ENCODE assay signal across 5 fruit fly cellular contexts in genomic region chr3L:17625574-17626128, dm6.
A peak's percentile ranks its signal among the peaks of the same experiment; 100 is the strongest.
TF ChIP-seq lines count a peak whose summit lies in the region.

No protein-coding gene starts in this region.

- no peak for TF ChIP-seq CTCF in whole organism, embryonic (GFP tag; optimal IDR thresholded peaks at IDR 0.05; lab: Kevin White, UChicago)

TF ChIP-seq in whole organism, adult, 20 proteins besides CTCF, POLR2A, EP300 and RAD21:
- TF ChIP-seq kay (GFP tag; lab: Kevin White, UChicago; ENCODE audit: borderline replicate concordance) (peak; percentile 70), CG14711 (tag; optimal IDR thresholded peaks at IDR 0.05; lab: Kevin White, UChicago) (no peak), CG5204 (GFP tag; optimal IDR thresholded peaks at IDR 0.05; lab: Kevin White, UChicago) (no peak), CG7045 (GFP tag; optimal IDR thresholded peaks at IDR 0.05; lab: Kevin White, UChicago) (no peak), pad (GFP tag; optimal IDR thresholded peaks at IDR 0.05; lab: Kevin White, UChicago) (no peak), cnc (optimal IDR thresholded peaks at IDR 0.05; lab: Kevin White, UChicago) (no peak)
TF ChIP-seq in whole organism, adult: peak in this region for 1.

TF ChIP-seq in whole organism, embryonic, 481 proteins besides CTCF, POLR2A, EP300 and RAD21:
- TF ChIP-seq CG6254 (GFP tag; optimal IDR thresholded peaks at IDR 0.05; lab: Kevin White, UChicago) (no peak), Side (GFP tag; optimal IDR thresholded peaks at IDR 0.05; lab: Kevin White, UChicago) (no peak), Oli (tag; optimal IDR thresholded peaks at IDR 0.05; lab: Kevin White, UChicago) (no peak), kni (GFP tag; optimal IDR thresholded peaks at IDR 0.05; lab: Kevin White, UChicago) (peak; percentile 22), vvl (GFP tag; IDR thresholded peaks at IDR 0.05; lab: Robert Waterston, UW) (peak; percentile 76), CG4360 (GFP tag; IDR thresholded peaks at IDR 0.05; lab: Robert Waterston, UW) (no peak), ab (GFP tag; optimal IDR thresholded peaks at IDR 0.05; lab: Kevin White, UChicago) (no peak), Asciz (GFP tag; optimal IDR thresholded peaks at IDR 0.05; lab: Kevin White, UChicago) (peak; percentile 25), sens (GFP tag; lab: Kevin White, UChicago) (peak; percentile 32), toy (GFP tag; IDR thresholded peaks at IDR 0.05; lab: Robert Waterston, UW) (no peak), Eip74EF (GFP tag; optimal IDR thresholded peaks at IDR 0.05; lab: Kevin White, UChicago) (peak in 1 of 2 experiments; percentile 54), dan (GFP tag; IDR thresholded peaks at IDR 0.05; lab: Robert Waterston, UW) (no peak), tll (GFP tag; optimal IDR thresholded peaks at IDR 0.05; lab: Kevin White, UChicago) (no peak), cwo (GFP tag; optimal IDR thresholded peaks at IDR 0.05; lab: Kevin White, UChicago) (peak; percentile 59), hkb (optimal IDR thresholded peaks at IDR 0.05; lab: Kevin White, UChicago) (no peak), hkb (GFP tag; IDR thresholded peaks at IDR 0.05; lab: Robert Waterston, UW) (0 out of 2 replicates have a peak, but pooled peaks have one; percentile 20)

TF ChIP-seq in whole organism, prepupa, 60 proteins besides CTCF, POLR2A, EP300 and RAD21:
- peak; percentile 28 for TF ChIP-seq CG6808 (GFP tag; optimal IDR thresholded peaks at IDR 0.05; lab: Kevin White, UChicago)
- TF ChIP-seq ss (GFP tag; optimal IDR thresholded peaks at IDR 0.05; lab: Kevin White, UChicago) = peak; percentile 26 to 29
- TF ChIP-seq dsx (GFP tag; optimal IDR thresholded peaks at IDR 0.05; lab: Kevin White, UChicago; ENCODE audit: poor library complexity, severe bottlenecking) = no peak
- peak; percentile 57 for TF ChIP-seq Eip78C (GFP tag; lab: Kevin White, UChicago)
- TF ChIP-seq svp (GFP tag; lab: Kevin White, UChicago) = peak; percentile 68

TF ChIP-seq in whole organism, pupa, 21 proteins besides CTCF, POLR2A, EP300 and RAD21:
- TF ChIP-seq Snoo (tag; optimal IDR thresholded peaks at IDR 0.05; lab: Kevin White, UChicago) (peak; percentile 12), gl (tag; optimal IDR thresholded peaks at IDR 0.05; lab: Kevin White, UChicago) (no peak), CG8159 (tag; optimal IDR thresholded peaks at IDR 0.05; lab: Kevin White, UChicago) (no peak), EcR (GFP tag; optimal IDR thresholded peaks at IDR 0.05; lab: Kevin White, UChicago) (peak; percentile 84)

TF ChIP-seq in whole organism, wandering third instar larva, 38 proteins besides CTCF, POLR2A, EP300 and RAD21:
- TF ChIP-seq Rel (GFP tag; optimal IDR thresholded peaks at IDR 0.05; lab: Kevin White, UChicago) (no peak), Rel (tag; optimal IDR thresholded peaks at IDR 0.05; lab: Kevin White, UChicago) (peak; percentile 93), Vsx2 (GFP tag; optimal IDR thresholded peaks at IDR 0.05; lab: Kevin White, UChicago; ENCODE audit: partially characterized antibody) (peak; percentile 40), fru (GFP tag; optimal IDR thresholded peaks at IDR 0.05; lab: Kevin White, UChicago) (no peak)
